Worm (Caenorhabditis elegans) whole organism, late embryonic: ENCODE data around the gene pqn-16.
A peak's percentile ranks its signal among the peaks of the same experiment; 100 is the strongest.

Experiments
- dve-1 ChIP-seq: sonication (generic microtip); optimal IDR thresholded peaks from 2 replicates; lab custom pipeline; 2017; ENCODE audit warnings: antibody characterized with exemption, mild to moderate bottlenecking, missing genetic modification characterization, missing compliant biosample characterization
- elt-2 ChIP-seq: sonication (generic microtip); optimal IDR thresholded peaks from 2 replicates; lab custom pipeline; 2016; ENCODE audit warnings: missing genetic modification reagents, missing genetic modification characterization, missing compliant biosample characterization
- fkh-10 ChIP-seq: fragments of 150-350 bp; optimal IDR thresholded peaks from 2 replicates; lab custom pipeline; 2014; ENCODE audit warnings: missing biosample characterization, missing genetic modification reagents, missing genetic modification characterization
- hlh-15 ChIP-seq: sonication (generic microtip); optimal IDR thresholded peaks from 2 replicates; lab custom pipeline; 2016; ENCODE audit warnings: missing genetic modification characterization, missing compliant biosample characterization
- nhr-11 ChIP-seq: fragments of 150-350 bp; optimal IDR thresholded peaks from 2 replicates; lab custom pipeline; 2014; ENCODE audit warnings: missing biosample characterization, missing genetic modification characterization
- pag-3 ChIP-seq: sonication (generic microtip); optimal IDR thresholded peaks from 2 replicates; lab custom pipeline; 2016; ENCODE audit warnings: missing compliant biosample characterization, missing genetic modification characterization, borderline replicate concordance
- pqm-1 ChIP-seq: sonication (generic microtip); optimal IDR thresholded peaks from 2 replicates; lab custom pipeline; 2016; ENCODE audit warnings: missing genetic modification characterization, missing compliant biosample characterization
- rnt-1 ChIP-seq: sonication (generic microtip); optimal IDR thresholded peaks from 2 replicates; lab custom pipeline; 2016; ENCODE audit warnings: missing genetic modification characterization, missing compliant biosample characterization

DNA sequence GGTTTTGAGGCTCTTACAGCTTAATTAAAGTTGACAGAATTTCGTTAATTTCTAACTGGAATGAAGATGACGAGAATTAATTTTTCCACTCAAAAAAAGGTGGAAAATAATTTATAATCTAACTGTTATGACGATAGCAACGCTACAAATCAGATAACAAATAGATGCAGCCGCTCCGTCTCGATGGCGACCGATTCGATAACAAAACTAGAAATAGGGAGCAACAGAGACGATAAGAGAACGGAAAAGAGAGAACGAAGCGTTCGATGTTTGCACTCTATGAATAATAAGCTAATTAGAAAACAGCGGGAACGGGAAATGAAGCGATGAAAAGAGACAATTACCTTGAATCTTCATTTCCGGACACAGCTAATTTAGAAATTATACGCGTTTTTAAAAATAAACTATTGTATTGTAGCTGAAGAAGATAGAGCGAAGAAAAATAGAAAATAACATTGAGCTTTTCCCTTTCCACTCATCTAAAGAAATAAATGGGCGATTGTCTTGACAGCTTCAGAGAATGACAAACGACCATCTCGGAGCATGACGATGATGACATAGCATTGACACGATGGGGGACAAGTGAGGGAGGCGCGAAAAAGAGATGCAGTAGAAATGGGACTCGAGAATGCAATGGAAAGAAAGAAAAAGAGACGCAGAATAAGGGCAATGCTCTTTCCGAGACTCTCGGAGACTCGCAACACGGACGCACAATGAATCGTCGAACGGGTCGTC is 44.9 kb downstream of the pqn-16 start:
- no peak for TF ChIP-seq fkh-10 (GFP tag; lab: Kevin White, UChicago)
- TF ChIP-seq dve-1 (tag; lab: Kevin White, UChicago), result no peak
- peak; percentile 57 for TF ChIP-seq elt-2 (tag; lab: Kevin White, UChicago)
- TF ChIP-seq pqm-1 (tag; lab: Kevin White, UChicago), result no peak
- TF ChIP-seq hlh-15, result no peak
- peak; percentile 33 for TF ChIP-seq pag-3 (tag; lab: Kevin White, UChicago)
- TF ChIP-seq rnt-1 (tag; lab: Kevin White, UChicago), result no peak
- no peak for TF ChIP-seq nhr-11
